Worm (Caenorhabditis elegans): Measurements from ENCODE around the gene F10E9.10.

The F10E9.10 gene

ce11 chrIII:8300860-8301396 is 19.2 kb downstream of the F10E9.10 start:
- TF ChIP-seq Y56A3A.18 (GFP tag; IDR thresholded peaks at IDR 0.05) (no peak), attf-6 (GFP tag; IDR thresholded peaks at IDR 0.05) (no peak), let-526 (GFP tag; IDR thresholded peaks at IDR 0.05) (no peak), ZK185.1 (tag; optimal IDR thresholded peaks at IDR 0.05; ENCODE audit: poor library complexity, severe bottlenecking) (no peak), sptf-2 (GFP tag; optimal IDR thresholded peaks at IDR 0.05) (no peak), xnd-1 (tag; optimal IDR thresholded peaks at IDR 0.05) (no peak), hlh-26 (GFP tag; conservative IDR thresholded peaks at IDR 0.05) (no peak), ztf-28 (GFP tag; IDR thresholded peaks at IDR 0.05) (no peak), cebp-1 (GFP tag; IDR thresholded peaks at IDR 0.05) (no peak), cebp-1 (tag; optimal IDR thresholded peaks at IDR 0.05) (no peak), Y53G8AR.9 (GFP tag; conservative IDR thresholded peaks at IDR 0.05) (no peak), madf-3 (GFP tag; IDR thresholded peaks at IDR 0.05) (no peak), dpl-1 (GFP tag; optimal IDR thresholded peaks at IDR 0.05) (no peak), B0019.2 (GFP tag; conservative IDR thresholded peaks at IDR 0.05) (no peak), somi-1 (GFP tag; optimal IDR thresholded peaks at IDR 0.05) (no peak), K11D2.4 (GFP tag; IDR thresholded peaks at IDR 0.05) (no peak), F37B4.10 (GFP tag; IDR thresholded peaks at IDR 0.05) (no peak)

ce11 chrIII:8299734-8300133 is 20.3 kb downstream of the F10E9.10 start:
- TF ChIP-seq ztf-22 (GFP tag; optimal IDR thresholded peaks at IDR 0.05) (no peak), efl-1 (GFP tag; optimal IDR thresholded peaks at IDR 0.05) (no peak)

ce11 chrIII:8299078-8299587 is 20.9 kb downstream of the F10E9.10 start:
- TF ChIP-seq pbrm-1 (GFP tag; IDR thresholded peaks at IDR 0.05) (no peak), ceh-79 (tag; optimal IDR thresholded peaks at IDR 0.05) (no peak), snpc-1.1 (tag; optimal IDR thresholded peaks at IDR 0.05; ENCODE audit: insufficient read depth) (no peak), let-607 (tag; optimal IDR thresholded peaks at IDR 0.05) (no peak), rec-8 (tag; optimal IDR thresholded peaks at IDR 0.05) (no peak), Y53G8AR.9 (GFP tag; conservative IDR thresholded peaks at IDR 0.05) (no peak), F39B2.1 (GFP tag; IDR thresholded peaks at IDR 0.05) (no peak), F55B11.4 (tag; optimal IDR thresholded peaks at IDR 0.05; ENCODE audit: borderline replicate concordance, insufficient read depth) (no peak), D2030.7 (GFP tag; IDR thresholded peaks at IDR 0.05) (no peak), F57A8.1 (GFP tag; optimal IDR thresholded peaks at IDR 0.05) (no peak), C06A6.2 (GFP tag; conservative IDR thresholded peaks at IDR 0.05) (no peak), snpc-3.4 (tag; optimal IDR thresholded peaks at IDR 0.05) (no peak), F22D6.2 (tag; optimal IDR thresholded peaks at IDR 0.05) (no peak), hmg-20 (GFP tag; IDR thresholded peaks at IDR 0.05) (no peak)

- TF ChIP-seq ztf-25 (GFP tag; IDR thresholded peaks at IDR 0.05), result no peak
- TF ChIP-seq cebp-1 (GFP tag; IDR thresholded peaks at IDR 0.05), result no peak
- TF ChIP-seq cebp-1 (tag; optimal IDR thresholded peaks at IDR 0.05), result no peak
- no peak for TF ChIP-seq Y56A3A.18 (GFP tag; IDR thresholded peaks at IDR 0.05)
- TF ChIP-seq zfh-2 (GFP tag; conservative IDR thresholded peaks at IDR 0.05), result no peak
- TF ChIP-seq lin-26 (GFP tag; IDR thresholded peaks at IDR 0.05), result no peak
- no peak for TF ChIP-seq nfyb-1 (GFP tag; IDR thresholded peaks at IDR 0.05)
- no peak for TF ChIP-seq ceh-40 (GFP tag; IDR thresholded peaks at IDR 0.05)
- no peak for TF ChIP-seq K12H6.12 (tag; optimal IDR thresholded peaks at IDR 0.05)
- TF ChIP-seq F22D6.2 (tag; optimal IDR thresholded peaks at IDR 0.05), result no peak
- TF ChIP-seq athp-1 (tag; optimal IDR thresholded peaks at IDR 0.05), result no peak
These were observed 21.7 kb downstream of the F10E9.10 start for ce11 chrIII:8298216-8298920.
